Worm (Caenorhabditis elegans) whole organism, L2 larva: ENCODE results near the gene F41E7.9.

ENCODE experiments used
- F13H6.1 ChIP-seq: sonication (generic microtip); optimal IDR thresholded peaks from 2 replicates; lab custom pipeline; 2016; ENCODE audit warnings: missing genetic modification characterization, missing compliant biosample characterization
- R02D3.7 ChIP-seq: fragments of 150-350 bp; optimal IDR thresholded peaks from 2 replicates; lab custom pipeline; 2014; ENCODE audit warnings: missing biosample characterization, missing genetic modification characterization
- Y55F3AM.14 ChIP-seq: fragments of 200-800 bp; sonication (Bioruptor generic); optimal IDR thresholded peaks from 2 replicates; lab custom pipeline; 2018; ENCODE audit warnings: mild to moderate bottlenecking, missing genetic modification characterization, missing compliant biosample characterization
- ZK546.5 ChIP-seq: sonication (generic microtip); optimal IDR thresholded peaks from 2 replicates; lab custom pipeline; 2017; ENCODE audit warnings: missing biosample characterization, missing genetic modification characterization
- alr-1 ChIP-seq: fragments of 150-350 bp; optimal IDR thresholded peaks from 2 replicates; lab custom pipeline; 2014; ENCODE audit warnings: missing biosample characterization, missing genetic modification characterization
- aly-2 ChIP-seq: fragments of 150-350 bp; optimal IDR thresholded peaks from 2 replicates; lab custom pipeline; 2014; ENCODE audit warnings: missing biosample characterization, missing genetic modification characterization
- blmp-1 ChIP-seq: sonication (generic microtip); optimal IDR thresholded peaks from 2 replicates; lab custom pipeline; 2017; ENCODE audit warnings: missing genetic modification characterization, mild to moderate bottlenecking, missing compliant biosample characterization, antibody characterized with exemption, moderate library complexity; ENCODE audit not compliant: insufficient read depth
- ceh-16 ChIP-seq: fragments of 150-350 bp; optimal IDR thresholded peaks from 2 replicates; lab custom pipeline; 2014; ENCODE audit warnings: missing biosample characterization, missing genetic modification characterization
- crh-2 ChIP-seq: sonication (generic microtip); optimal IDR thresholded peaks from 2 replicates; lab custom pipeline; 2017; ENCODE audit warnings: missing biosample characterization, missing genetic modification characterization
- dmd-4 ChIP-seq: sonication (generic microtip); optimal IDR thresholded peaks from 2 replicates; lab custom pipeline; 2017; ENCODE audit warnings: missing biosample characterization, missing genetic modification characterization
- egl-27 ChIP-seq: sonication (generic microtip); optimal IDR thresholded peaks from 3 replicates; lab custom pipeline; 2017; ENCODE audit warnings: missing biosample characterization, missing genetic modification reagents, missing genetic modification characterization
- elt-1 ChIP-seq: fragments of 150-350 bp; optimal IDR thresholded peaks from 2 replicates; lab custom pipeline; 2014; ENCODE audit warnings: missing biosample characterization, missing genetic modification characterization
- fos-1 ChIP-seq: fragments of 150-350 bp; optimal IDR thresholded peaks from 2 replicates; lab custom pipeline; 2014; ENCODE audit warnings: missing biosample characterization, missing genetic modification characterization
- lin-11 ChIP-seq: fragments of 150-350 bp; sonication (generic microtip); optimal IDR thresholded peaks from 2 replicates; lab custom pipeline; 2014; ENCODE audit warnings: missing biosample characterization, missing genetic modification characterization, inconsistent platforms, mixed read lengths
- lin-13 ChIP-seq: fragments of 150-350 bp; optimal IDR thresholded peaks from 2 replicates; lab custom pipeline; 2014; ENCODE audit warnings: missing biosample characterization, missing genetic modification reagents, missing genetic modification characterization
- lin-39 ChIP-seq: fragments of 150-350 bp; optimal IDR thresholded peaks from 2 replicates; lab custom pipeline; 2014; ENCODE audit warnings: missing biosample characterization, missing genetic modification reagents, missing genetic modification characterization
- lsy-2 ChIP-seq, 2 experiments: fragments of 150-350 bp in 1 of 2; sonication (generic microtip) in 1 of 2; optimal IDR thresholded peaks; 2 replicates each; lab custom pipeline; 2014 to 2017; ENCODE audit warnings: missing biosample characterization in 2 of 2, missing genetic modification characterization in 2 of 2
- mab-5 ChIP-seq: fragments of 150-350 bp; optimal IDR thresholded peaks from 2 replicates; lab custom pipeline; 2014; ENCODE audit warnings: missing biosample characterization, missing genetic modification characterization
- mbf-1 ChIP-seq: sonication (generic microtip); optimal IDR thresholded peaks from 2 replicates; lab custom pipeline; 2017; ENCODE audit warnings: missing biosample characterization, missing genetic modification characterization
- nhr-10 ChIP-seq: sonication (generic microtip); optimal IDR thresholded peaks from 2 replicates; lab custom pipeline; 2017; ENCODE audit warnings: missing biosample characterization, missing genetic modification characterization
- nhr-11 ChIP-seq: fragments of 150-350 bp; optimal IDR thresholded peaks from 2 replicates; lab custom pipeline; 2014; ENCODE audit warnings: missing biosample characterization, missing genetic modification characterization
- nhr-12 ChIP-seq: fragments of 150-350 bp; optimal IDR thresholded peaks from 2 replicates; lab custom pipeline; 2014; ENCODE audit warnings: missing biosample characterization, missing genetic modification characterization
- nhr-129 ChIP-seq: fragments of 150-350 bp; optimal IDR thresholded peaks from 2 replicates; lab custom pipeline; 2014; ENCODE audit warnings: missing biosample characterization, missing genetic modification characterization
- nhr-21 ChIP-seq: fragments of 150-350 bp; optimal IDR thresholded peaks from 2 replicates; lab custom pipeline; 2014; ENCODE audit warnings: missing biosample characterization, missing genetic modification characterization
- nhr-23 ChIP-seq: fragments of 150-350 bp; optimal IDR thresholded peaks from 2 replicates; lab custom pipeline; 2014; ENCODE audit warnings: missing biosample characterization, missing genetic modification reagents, missing genetic modification characterization
- nhr-237 ChIP-seq: fragments of 150-350 bp; optimal IDR thresholded peaks from 2 replicates; lab custom pipeline; 2014; ENCODE audit warnings: missing biosample characterization, missing genetic modification characterization
- nhr-6 ChIP-seq: fragments of 150-350 bp; optimal IDR thresholded peaks from 2 replicates; lab custom pipeline; 2014; ENCODE audit warnings: missing biosample characterization, missing genetic modification characterization
- nhr-77 ChIP-seq: fragments of 150-350 bp; optimal IDR thresholded peaks from 2 replicates; lab custom pipeline; 2014; ENCODE audit warnings: missing biosample characterization, missing genetic modification characterization
- peb-1 ChIP-seq: fragments of 150-350 bp; optimal IDR thresholded peaks from 2 replicates; lab custom pipeline; 2014; ENCODE audit warnings: missing biosample characterization, missing genetic modification characterization
- skn-1 ChIP-seq: sonication (generic microtip); optimal IDR thresholded peaks from 2 replicates; lab custom pipeline; 2017; ENCODE audit warnings: missing biosample characterization, missing genetic modification characterization
- sma-3 ChIP-seq: sonication (generic microtip); optimal IDR thresholded peaks from 2 replicates; lab custom pipeline; 2016; ENCODE audit warnings: missing genetic modification reagents, missing genetic modification characterization, missing compliant biosample characterization
- sma-9 ChIP-seq, 2 experiments: fragments of 150-350 bp in 1 of 2; sonication (generic microtip) in 1 of 2; optimal IDR thresholded peaks; 2 replicates each; lab custom pipeline; 2014 to 2016; ENCODE audit warnings: missing genetic modification characterization in 2 of 2, mild to moderate bottlenecking in 1 of 2, missing biosample characterization in 1 of 2, missing compliant biosample characterization in 1 of 2, missing genetic modification reagents in 1 of 2, moderate library complexity in 1 of 2
- snpc-4 ChIP-seq: fragments of 150-350 bp; optimal IDR thresholded peaks from 2 replicates; lab custom pipeline; 2014; ENCODE audit warnings: missing biosample characterization, missing genetic modification characterization
- unc-39 ChIP-seq: fragments of 150-350 bp; optimal IDR thresholded peaks from 2 replicates; lab custom pipeline; 2014; ENCODE audit warnings: missing biosample characterization, missing genetic modification characterization
- zag-1 ChIP-seq: fragments of 150-350 bp; optimal IDR thresholded peaks from 2 replicates; lab custom pipeline; 2014; ENCODE audit warnings: missing biosample characterization, missing genetic modification characterization
- ztf-1 ChIP-seq: fragments of 200-800 bp; sonication (Bioruptor generic); conservative IDR thresholded peaks from 2 replicates; pipeline ENCODE4 v1.3.6; 2022; ENCODE audit warnings: missing genetic modification characterization, missing compliant biosample characterization
- ztf-11 ChIP-seq: sonication (generic microtip); optimal IDR thresholded peaks from 2 replicates; lab custom pipeline; 2017; ENCODE audit warnings: missing biosample characterization, missing genetic modification characterization
- ztf-4 ChIP-seq: fragments of 150-350 bp; optimal IDR thresholded peaks from 2 replicates; lab custom pipeline; 2014; ENCODE audit warnings: missing biosample characterization, missing genetic modification characterization

The F41E7.9 gene

ce11 chrX:10297410-10297809 is 18.4 kb downstream of the F41E7.9 start:
- TF ChIP-seq Y55F3AM.14 (GFP tag; lab: Kevin White, UChicago) (no peak), nhr-129 (tag; lab: Kevin White, UChicago) (no peak), mab-5 (tag; lab: Kevin White, UChicago) (no peak), elt-1 (tag; lab: Kevin White, UChicago) (no peak), dmd-4 (tag; lab: Kevin White, UChicago) (no peak), blmp-1 (no peak), ztf-11 (tag; lab: Kevin White, UChicago) (no peak), ceh-16 (tag; lab: Kevin White, UChicago) (no peak), ztf-1 (GFP tag; lab: Robert Waterston, UW) (no peak), ZK546.5 (tag; lab: Kevin White, UChicago) (no peak), nhr-21 (tag; lab: Kevin White, UChicago) (no peak), nhr-6 (tag; lab: Kevin White, UChicago) (no peak), sma-9 (GFP tag; optimal IDR thresholded peaks at IDR 0.05; lab: Kevin White, UChicago) (no peak), sma-9 (tag; optimal IDR thresholded peaks at IDR 0.05; lab: Kevin White, UChicago) (no peak), egl-27 (tag; lab: Kevin White, UChicago) (no peak), nhr-237 (no peak), skn-1 (tag; lab: Kevin White, UChicago) (no peak), ztf-4 (tag; lab: Kevin White, UChicago) (no peak), lin-13 (GFP tag; lab: Kevin White, UChicago) (no peak), nhr-23 (no peak), lsy-2 (tag; optimal IDR thresholded peaks at IDR 0.05; lab: Kevin White, UChicago) (no peak)

ce11 chrX:10285634-10286033 is 30.2 kb downstream of the F41E7.9 start, which contains the start of gene npr-6:
Gene npr-6 (minus strand): TSS chrX:10285734.
- TF ChIP-seq zag-1 (no peak), nhr-237 (no peak), unc-39 (no peak), nhr-12 (tag; lab: Kevin White, UChicago) (no peak), nhr-6 (tag; lab: Kevin White, UChicago) (no peak), fos-1 (tag; lab: Kevin White, UChicago) (no peak), skn-1 (tag; lab: Kevin White, UChicago) (no peak), F13H6.1 (no peak), mbf-1 (tag; lab: Kevin White, UChicago) (no peak), lin-13 (GFP tag; lab: Kevin White, UChicago) (no peak), ztf-11 (tag; lab: Kevin White, UChicago) (no peak), snpc-4 (tag; lab: Kevin White, UChicago) (no peak), R02D3.7 (tag; lab: Kevin White, UChicago) (no peak), nhr-129 (tag; lab: Kevin White, UChicago) (no peak), ZK546.5 (tag; lab: Kevin White, UChicago) (no peak), crh-2 (tag; lab: Kevin White, UChicago) (no peak), dmd-4 (tag; lab: Kevin White, UChicago) (no peak), egl-27 (tag; lab: Kevin White, UChicago) (no peak), ztf-4 (tag; lab: Kevin White, UChicago) (no peak), nhr-77 (tag; lab: Kevin White, UChicago) (no peak)

ce11 chrX:10279299-10279698 is 36.5 kb downstream of the F41E7.9 start, which contains the start of gene slc-9B.1:
Gene slc-9B.1 (plus strand): TSS chrX:10279599.
- no peak for TF ChIP-seq nhr-10 (tag; lab: Kevin White, UChicago)
- no peak for TF ChIP-seq alr-1 (tag; lab: Kevin White, UChicago)
- TF ChIP-seq sma-9 (GFP tag; optimal IDR thresholded peaks at IDR 0.05; lab: Kevin White, UChicago): no peak
- no peak for TF ChIP-seq sma-9 (tag; optimal IDR thresholded peaks at IDR 0.05; lab: Kevin White, UChicago)
- TF ChIP-seq nhr-23: no peak
- no peak for TF ChIP-seq sma-3
- no peak for TF ChIP-seq mbf-1 (tag; lab: Kevin White, UChicago)
- no peak for TF ChIP-seq ZK546.5 (tag; lab: Kevin White, UChicago)
- no peak for TF ChIP-seq dmd-4 (tag; lab: Kevin White, UChicago)
- no peak for TF ChIP-seq mab-5 (tag; lab: Kevin White, UChicago)
- no peak for TF ChIP-seq aly-2 (tag; lab: Kevin White, UChicago)
- TF ChIP-seq ztf-1 (GFP tag; lab: Robert Waterston, UW): no peak
- no peak for TF ChIP-seq lin-11
- TF ChIP-seq lin-39 (tag; lab: Kevin White, UChicago): no peak
- TF ChIP-seq nhr-11 (tag; lab: Kevin White, UChicago): no peak
- no peak for TF ChIP-seq ztf-4 (tag; lab: Kevin White, UChicago)
- no peak for TF ChIP-seq nhr-237
- TF ChIP-seq ceh-16 (tag; lab: Kevin White, UChicago): no peak
- TF ChIP-seq unc-39: no peak
- TF ChIP-seq peb-1: no peak
- TF ChIP-seq nhr-12 (tag; lab: Kevin White, UChicago): no peak
